Fruit fly (Drosophila melanogaster): ENCODE data around the gene CG16815.

CG16815 gene

DNA sequence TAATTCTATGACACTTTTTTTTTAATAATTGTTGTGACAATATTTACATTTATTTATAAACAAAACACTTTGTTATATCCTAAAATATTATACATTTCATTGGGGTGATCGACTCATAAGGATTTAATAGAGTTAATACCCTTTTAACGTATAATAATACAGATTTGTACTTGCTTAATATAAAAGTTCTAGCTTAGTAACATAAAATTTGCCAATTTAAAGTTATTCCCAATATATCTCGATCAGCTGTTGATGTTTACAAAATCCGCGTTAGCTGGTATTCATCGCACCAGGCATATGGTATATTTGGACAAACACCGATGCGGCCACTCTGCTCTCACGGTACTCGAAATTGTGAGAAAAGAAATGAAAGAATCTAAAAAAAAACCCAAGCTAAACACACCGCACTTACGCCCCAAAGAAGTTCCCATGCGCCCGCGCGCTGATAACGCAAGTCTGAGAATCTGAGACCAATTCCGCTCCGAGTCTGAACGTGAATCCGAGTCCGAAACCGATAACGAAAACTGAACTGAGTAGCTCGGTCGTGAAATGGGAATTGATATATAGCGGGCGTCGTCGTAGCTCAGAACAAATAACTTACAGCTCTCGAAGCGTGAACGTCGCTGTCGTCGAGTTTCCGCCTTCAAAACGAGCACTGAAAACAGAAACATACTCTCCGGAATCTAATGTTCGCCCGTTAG lies 26.0 kb upstream of the CG16815 start, which contains the start of gene Pect (continued):
- TF ChIP-seq Usf (GFP tag; optimal IDR thresholded peaks at IDR 0.05) (no peak), CG12155 (GFP tag; optimal IDR thresholded peaks at IDR 0.05) (peak; percentile 8), D19A (tag; optimal IDR thresholded peaks at IDR 0.05) (no peak), hb (GFP tag; IDR thresholded peaks at IDR 0.05; ENCODE audit: partially characterized antibody) (no peak), hth (optimal IDR thresholded peaks at IDR 0.05) (no peak), ac (GFP tag; optimal IDR thresholded peaks at IDR 0.05) (no peak), CG2120 (GFP tag; optimal IDR thresholded peaks at IDR 0.05) (no peak), CG10979 (tag; optimal IDR thresholded peaks at IDR 0.05) (no peak), CG6765 (GFP tag; optimal IDR thresholded peaks at IDR 0.05) (peak; percentile 9), CG7786 (GFP tag; optimal IDR thresholded peaks at IDR 0.05) (no peak), Sry-β (GFP tag; optimal IDR thresholded peaks at IDR 0.05) (no peak), Nf-YA (GFP tag; IDR thresholded peaks at IDR 0.05) (no peak), CG14667 (GFP tag; IDR thresholded peaks at IDR 0.05) (no peak), ham (GFP tag; IDR thresholded peaks at IDR 0.05) (peak; percentile 34; the same call in 1 of the 2 replicates), CG7372 (GFP tag; IDR thresholded peaks at IDR 0.05) (no peak), sd (tag; optimal IDR thresholded peaks at IDR 0.05) (no peak), hbn (GFP tag; IDR thresholded peaks at IDR 0.05; ENCODE audit: partially characterized antibody) (peak; percentile 54), E2f1 (GFP tag; IDR thresholded peaks at IDR 0.05) (peak; percentile 54; the same call in 1 of the 2 replicates), bigmax (GFP tag; optimal IDR thresholded peaks at IDR 0.05) (no peak), Dip2 (GFP tag; IDR thresholded peaks at IDR 0.05) (no peak), CG2889 (GFP tag; IDR thresholded peaks at IDR 0.05) (no peak), hkb (optimal IDR thresholded peaks at IDR 0.05) (no peak), hkb (GFP tag; IDR thresholded peaks at IDR 0.05) (0 out of 2 replicates have a peak, but pooled peaks have one; percentile 52), CG1647 (GFP tag; optimal IDR thresholded peaks at IDR 0.05) (no peak), CG10959 (GFP tag; IDR thresholded peaks at IDR 0.05) (no peak), Fer2 (tag; optimal IDR thresholded peaks at IDR 0.05) (no peak), Dll (GFP tag; IDR thresholded peaks at IDR 0.05; ENCODE audit: partially characterized antibody) (peak; percentile 62; the same call in 2 of the 4 replicates), CoRest (tag; optimal IDR thresholded peaks at IDR 0.05) (peak; percentile 58), Hr78 (GFP tag; optimal IDR thresholded peaks at IDR 0.05) (no peak), CTCF (GFP tag; optimal IDR thresholded peaks at IDR 0.05) (no peak), Hmx (GFP tag; optimal IDR thresholded peaks at IDR 0.05) (no peak), vnd (GFP tag; IDR thresholded peaks at IDR 0.05; ENCODE audit: partially characterized antibody) (peak; percentile 40; the same call in 1 of the 3 replicates), Jarid2 (GFP tag; optimal IDR thresholded peaks at IDR 0.05) (peak; percentile 65), gsb-n (tag; optimal IDR thresholded peaks at IDR 0.05) (no peak), CG10267 (tag; optimal IDR thresholded peaks at IDR 0.05) (peak; percentile 60), CG9797 (GFP tag; optimal IDR thresholded peaks at IDR 0.05) (peak; percentile 80), danr (GFP tag; IDR thresholded peaks at IDR 0.05) (no peak), corto (GFP tag; optimal IDR thresholded peaks at IDR 0.05) (no peak), Ets97D (GFP tag; optimal IDR thresholded peaks at IDR 0.05) (no peak), CG10462 (GFP tag; optimal IDR thresholded peaks at IDR 0.05) (no peak), ken (GFP tag; IDR thresholded peaks at IDR 0.05) (no peak), slou (GFP tag; optimal IDR thresholded peaks at IDR 0.05) (no peak), CG15011 (GFP tag; optimal IDR thresholded peaks at IDR 0.05) (no peak), NC2β (GFP tag; optimal IDR thresholded peaks at IDR 0.05) (peak; percentile 4), HmgD (GFP tag; optimal IDR thresholded peaks at IDR 0.05) (peak; percentile 34), Mad (GFP tag; optimal IDR thresholded peaks at IDR 0.05) (no peak), HmgZ (tag; optimal IDR thresholded peaks at IDR 0.05) (peak; percentile 62), Taf1 (GFP tag; IDR thresholded peaks at IDR 0.05) (no peak), Sin3A (optimal IDR thresholded peaks at IDR 0.05) (peak; percentile 19), Kr (GFP tag; optimal IDR thresholded peaks at IDR 0.05) (no peak), Spps (tag; optimal IDR thresholded peaks at IDR 0.05) (no peak)

Measured in whole organism, embryonic.